Fruit fly (Drosophila melanogaster) whole organism, embryonic: ENCODE results near the gene dock.
A peak's percentile ranks its signal among the peaks of the same experiment; 100 is the strongest.

Experiments used
- Awh ChIP-seq: fragments of 200-800 bp; sonication (Bioruptor generic); IDR thresholded peaks from 2 replicates; pipeline ENCODE4, ENCODE4 v1.3.6; 2022; ENCODE audit warnings: missing biosample characterization, missing genetic modification characterization
- CG10274 ChIP-seq: fragments of 200-800 bp; sonication (Bioruptor generic); optimal IDR thresholded peaks from 3 replicates; lab custom pipeline; 2017; ENCODE audit warnings: missing biosample characterization, mild to moderate bottlenecking, missing genetic modification characterization
- CG10366 ChIP-seq: fragments of 200-800 bp; sonication (Bioruptor generic); IDR thresholded peaks from 2 replicates; pipeline ENCODE4 v1.3.6; 2022; ENCODE audit warnings: missing biosample characterization, missing genetic modification characterization
- CG10543 ChIP-seq: fragments of 200-800 bp; sonication (Bioruptor generic); optimal IDR thresholded peaks from 3 replicates; lab custom pipeline; 2017; ENCODE audit warnings: missing biosample characterization, mild to moderate bottlenecking, missing genetic modification characterization, moderate library complexity
- CG13424 ChIP-seq: fragments of 200-800 bp; sonication (Bioruptor generic); optimal IDR thresholded peaks from 2 replicates; lab custom pipeline; 2019; ENCODE audit warnings: missing biosample characterization, mild to moderate bottlenecking, missing genetic modification characterization, moderate library complexity
- CG14710 ChIP-seq: fragments of 200-800 bp; sonication (Bioruptor generic); optimal IDR thresholded peaks from 3 replicates; lab custom pipeline; 2019; ENCODE audit warnings: missing biosample characterization, mild to moderate bottlenecking, missing genetic modification characterization, moderate library complexity
- CG16813 ChIP-seq: fragments of 200-800 bp; sonication (Bioruptor generic); IDR thresholded peaks from 3 replicates; pipeline ENCODE4 v1.3.6; 2022; ENCODE audit warnings: missing biosample characterization, missing genetic modification characterization; ENCODE audit not compliant: partially characterized antibody
- CG17802 ChIP-seq: fragments of 200-800 bp; sonication (Bioruptor generic); optimal IDR thresholded peaks from 2 replicates; lab custom pipeline; 2018; ENCODE audit warnings: missing biosample characterization, mild to moderate bottlenecking, missing genetic modification characterization, moderate library complexity
- CG18011 ChIP-seq: fragments of 200-800 bp; sonication (Bioruptor generic); optimal IDR thresholded peaks from 2 replicates; lab custom pipeline; 2017; ENCODE audit warnings: missing biosample characterization, missing genetic modification characterization, mild to moderate bottlenecking, moderate library complexity, missing genotype
- CG2712 ChIP-seq: fragments of 200-800 bp; optimal IDR thresholded peaks from 3 replicates; lab custom pipeline; 2019; ENCODE audit warnings: missing biosample characterization, mild to moderate bottlenecking, missing genetic modification characterization, moderate library complexity
- CG31224 ChIP-seq: fragments of 200-800 bp; sonication (Bioruptor generic); IDR thresholded peaks from 2 replicates; pipeline ENCODE4 v1.3.6; 2022; ENCODE audit warnings: missing biosample characterization, missing genetic modification characterization
- CG3281 ChIP-seq: fragments of 200-800 bp; sonication (Bioruptor generic); optimal IDR thresholded peaks from 3 replicates; lab custom pipeline; 2017; ENCODE audit warnings: missing biosample characterization, mild to moderate bottlenecking, missing genetic modification characterization
- CG42726 ChIP-seq: fragments of 200-800 bp; sonication (Bioruptor generic); IDR thresholded peaks from 2 replicates; pipeline ENCODE4 v1.3.6; 2022; ENCODE audit warnings: missing biosample characterization, missing genetic modification characterization; ENCODE audit not compliant: partially characterized antibody
- CG5180 ChIP-seq: fragments of 200-800 bp; sonication (Bioruptor generic); optimal IDR thresholded peaks from 3 replicates; lab custom pipeline; 2017; ENCODE audit warnings: missing biosample characterization, missing genetic modification characterization, mild to moderate bottlenecking, moderate library complexity, missing genetic modification reagents
- CG5953 ChIP-seq: fragments of 200-800 bp; sonication (Bioruptor generic); IDR thresholded peaks from 2 replicates; pipeline ENCODE4 v1.3.6; 2022; ENCODE audit warnings: missing biosample characterization, missing genetic modification characterization
- CG7357 ChIP-seq: fragments of 200-800 bp; sonication (Bioruptor generic); IDR thresholded peaks from 3 replicates; pipeline ENCODE4 v1.3.6; 2022; ENCODE audit warnings: missing biosample characterization, missing genetic modification characterization
- D19B ChIP-seq: fragments of 200-800 bp; sonication (Bioruptor generic); optimal IDR thresholded peaks from 2 replicates; lab custom pipeline; 2017; ENCODE audit warnings: missing biosample characterization, mild to moderate bottlenecking, missing genetic modification characterization
- Dbx ChIP-seq: fragments of 200-800 bp; sonication (Bioruptor generic); IDR thresholded peaks from 3 replicates; pipeline ENCODE4 v1.3.6; 2022; ENCODE audit warnings: missing biosample characterization, missing genetic modification characterization
- HHEX ChIP-seq: fragments of 200-800 bp; sonication (Bioruptor generic); optimal IDR thresholded peaks from 3 replicates; lab custom pipeline; 2017; ENCODE audit warnings: missing biosample characterization, mild to moderate bottlenecking, missing genetic modification characterization, missing genetic modification reagents
- Hmr ChIP-seq: fragments of 200-800 bp; sonication (Bioruptor generic); optimal IDR thresholded peaks from 3 replicates; lab custom pipeline; 2017; ENCODE audit warnings: mild to moderate bottlenecking, missing biosample characterization, missing genetic modification reagents, missing genetic modification characterization
- Hmx ChIP-seq: fragments of 200-800 bp; sonication (Bioruptor generic); optimal IDR thresholded peaks from 2 replicates; lab custom pipeline; 2016; ENCODE audit warnings: missing biosample characterization, missing genetic modification characterization
- Hr3 ChIP-seq: fragments of 200-800 bp; sonication (Bioruptor generic); optimal IDR thresholded peaks from 3 replicates; lab custom pipeline; 2016; ENCODE audit warnings: missing biosample characterization, missing genetic modification characterization
- MBD-R2 ChIP-seq: fragments of 200-800 bp; sonication (Bioruptor generic); IDR thresholded peaks from 2 replicates; pipeline ENCODE4 v1.3.6; 2022; ENCODE audit warnings: missing biosample characterization, missing genetic modification characterization
- Nf-YC ChIP-seq: fragments of 200-800 bp; optimal IDR thresholded peaks from 3 replicates; lab custom pipeline; 2019; ENCODE audit warnings: missing biosample characterization, mild to moderate bottlenecking, missing genetic modification characterization, moderate library complexity
- Ptx1 ChIP-seq: fragments of 200-800 bp; sonication (Bioruptor generic); IDR thresholded peaks from 2 replicates; pipeline ENCODE4 v1.3.6; 2022; ENCODE audit warnings: missing biosample characterization, missing genetic modification characterization
- Rfx ChIP-seq: fragments of 200-800 bp; sonication (Bioruptor generic); IDR thresholded peaks from 2 replicates; pipeline ENCODE4 v1.3.6; 2022; ENCODE audit warnings: missing biosample characterization, missing genetic modification characterization
- Rx ChIP-seq: fragments of 200-800 bp; sonication (Bioruptor generic); IDR thresholded peaks from 2 replicates; pipeline ENCODE4 v1.3.6; 2022; ENCODE audit warnings: missing biosample characterization, missing genetic modification characterization
- Tbp ChIP-seq: fragments of >200 bp; optimal IDR thresholded peaks from 2 replicates; lab custom pipeline; 2018; ENCODE audit warnings: missing biosample characterization, missing genetic modification characterization
- bsh ChIP-seq, 2 experiments: fragments of 200-800 bp; sonication (Bioruptor generic); optimal IDR thresholded peaks; 2 replicates each; lab custom pipeline; 2017 to 2018; ENCODE audit warnings: mild to moderate bottlenecking in 2 of 2, missing biosample characterization in 2 of 2, missing genetic modification characterization in 2 of 2, moderate library complexity in 1 of 2
- chn ChIP-seq: fragments of 200-800 bp; sonication (Bioruptor generic); optimal IDR thresholded peaks from 2 replicates; lab custom pipeline; 2016; ENCODE audit warnings: missing biosample characterization, missing genetic modification characterization
- disco-r ChIP-seq: fragments of 200-800 bp; sonication (Bioruptor generic); optimal IDR thresholded peaks from 2 replicates; lab custom pipeline; 2016; ENCODE audit warnings: missing biosample characterization, missing genetic modification characterization
- fu2 ChIP-seq: fragments of 200-800 bp; sonication (Bioruptor generic); optimal IDR thresholded peaks from 2 replicates; lab custom pipeline; 2016; ENCODE audit warnings: missing biosample characterization, missing genetic modification characterization
- gro ChIP-seq: fragments of 200-800 bp; sonication (Bioruptor generic); optimal IDR thresholded peaks from 2 replicates; lab custom pipeline; 2016; ENCODE audit warnings: missing biosample characterization, missing genetic modification characterization
- gt ChIP-seq: fragments of 200-800 bp; sonication (Bioruptor generic); IDR thresholded peaks from 2 replicates; pipeline ENCODE4 v1.3.6; 2022; ENCODE audit warnings: missing biosample characterization, missing genetic modification characterization
- hb ChIP-seq: fragments of 200-800 bp; sonication (Bioruptor generic); IDR thresholded peaks from 3 replicates; pipeline ENCODE4 v1.3.6; 2022; ENCODE audit warnings: missing biosample characterization, missing genetic modification characterization; ENCODE audit not compliant: partially characterized antibody
- hkb ChIP-seq, 2 experiments: fragments of 200-800 bp in 1 of 2; fragments of >200 bp in 1 of 2; sonication (Bioruptor generic) in 1 of 2; IDR thresholded peaks in 1 of 2; optimal IDR thresholded peaks in 1 of 2; 2 replicates each; pipeline versions ENCODE4 v1.3.6 to Lab custom; 2017 to 2022; ENCODE audit warnings: missing biosample characterization in 1 of 2, missing genetic modification characterization in 1 of 2
- lbe ChIP-seq: fragments of 200-800 bp; sonication (Bioruptor generic); optimal IDR thresholded peaks from 2 replicates; lab custom pipeline; 2016; ENCODE audit warnings: missing biosample characterization, mild to moderate bottlenecking, missing genetic modification characterization
- lilli ChIP-seq: fragments of 200-800 bp; sonication (Bioruptor generic); optimal IDR thresholded peaks from 3 replicates; lab custom pipeline; 2016; ENCODE audit warnings: missing biosample characterization, missing genetic modification characterization
- lola ChIP-seq, 3 experiments: fragments of >200 bp in 2 of 3; fragments of 200-800 bp in 1 of 3; sonication (Bioruptor generic) in 1 of 3; optimal IDR thresholded peaks; 2 replicates each; lab custom pipeline; 2017 to 2019; ENCODE audit warnings: missing biosample characterization in 3 of 3, missing genetic modification characterization in 3 of 3, mild to moderate bottlenecking in 1 of 3, moderate library complexity in 1 of 3
- mirr ChIP-seq: fragments of 200-800 bp; sonication (Bioruptor generic); optimal IDR thresholded peaks from 3 replicates; lab custom pipeline; 2018; ENCODE audit warnings: missing biosample characterization, mild to moderate bottlenecking, missing genetic modification characterization
- onecut ChIP-seq: fragments of 200-800 bp; sonication (Bioruptor generic); IDR thresholded peaks from 2 replicates; pipeline ENCODE4 v1.3.6; 2022; ENCODE audit warnings: missing biosample characterization, missing genetic modification characterization
- pfk ChIP-seq: fragments of 200-800 bp; sonication (Bioruptor generic); optimal IDR thresholded peaks from 2 replicates; lab custom pipeline; 2018; ENCODE audit warnings: missing biosample characterization, mild to moderate bottlenecking, missing genetic modification characterization, moderate library complexity
- ranshi ChIP-seq: fragments of 200-800 bp; sonication (Bioruptor generic); IDR thresholded peaks from 2 replicates; pipeline ENCODE4 v1.3.6; 2022; ENCODE audit warnings: missing biosample characterization, missing genetic modification characterization
- row ChIP-seq: fragments of 200-800 bp; sonication (Bioruptor generic); IDR thresholded peaks from 3 replicates; pipeline ENCODE4 v1.3.6; 2022; ENCODE audit warnings: missing biosample characterization, missing genetic modification characterization
- slbo ChIP-seq: fragments of 200-800 bp; sonication (Bioruptor generic); IDR thresholded peaks from 2 replicates; pipeline ENCODE4 v1.3.6; 2022; ENCODE audit warnings: missing biosample characterization, missing genetic modification characterization
- sr ChIP-seq: fragments of 200-800 bp; sonication (Bioruptor generic); IDR thresholded peaks from 3 replicates; pipeline ENCODE4 v1.3.6; 2022; ENCODE audit warnings: missing biosample characterization, missing genetic modification characterization
- toy ChIP-seq: fragments of 200-800 bp; sonication (Bioruptor generic); IDR thresholded peaks from 2 replicates; pipeline ENCODE4 v1.3.6; 2022; ENCODE audit warnings: missing biosample characterization, missing genetic modification characterization
- zen2 ChIP-seq: fragments of 200-800 bp; sonication (Bioruptor generic); IDR thresholded peaks from 3 replicates; pipeline ENCODE4 v1.3.6; 2022; ENCODE audit warnings: missing biosample characterization, missing genetic modification characterization; ENCODE audit not compliant: partially characterized antibody

The dock gene

dm6 chr2L:819315-820032 is 6.3 kb upstream of the dock start, which contains the start of the genes PGAP2 and Clp (continued):
- peak; percentile 9 for TF ChIP-seq gro
- TF ChIP-seq CG5953, result no peak
- peak; percentile 69 for TF ChIP-seq ranshi (GFP tag; lab: Robert Waterston, UW)
- peak; percentile 85 for TF ChIP-seq CG2712 (tag; lab: Kevin White, UChicago)
- TF ChIP-seq Hr3, result peak; percentile 76
- peak; percentile 11 for TF ChIP-seq fu2 (GFP tag; lab: Kevin White, UChicago)
- TF ChIP-seq CG7357 (GFP tag; lab: Robert Waterston, UW), result peak; percentile 59; the same call in 1 of the 3 replicates
- TF ChIP-seq MBD-R2, result peak; percentile 70
- TF ChIP-seq sr (GFP tag; lab: Robert Waterston, UW), result no peak
- no peak for TF ChIP-seq CG42726 (GFP tag; lab: Robert Waterston, UW)
- TF ChIP-seq Ptx1, result peak; percentile 89
- TF ChIP-seq CG13424 (tag; lab: Kevin White, UChicago), result peak; percentile 79
- TF ChIP-seq CG10274, result no peak
- TF ChIP-seq CG16813 (GFP tag; lab: Robert Waterston, UW), result peak; percentile 54
- TF ChIP-seq Dbx (GFP tag; lab: Robert Waterston, UW), result peak; percentile 72; the same call in 2 of the 3 replicates
- TF ChIP-seq CG10366 (GFP tag; lab: Robert Waterston, UW), result peak; percentile 71
- no peak for TF ChIP-seq Awh (GFP tag; lab: Robert Waterston, UW)
- TF ChIP-seq Rx (GFP tag; lab: Robert Waterston, UW), result peak; percentile 52; the same call in 1 of the 2 replicates
- peak; percentile 43 for TF ChIP-seq Tbp (GFP tag; lab: Kevin White, UChicago)
- TF ChIP-seq onecut (GFP tag; lab: Robert Waterston, UW), result no peak; the same call in 1 of the 2 replicates
- peak in 1 of 2 experiments; percentile 72 for TF ChIP-seq bsh (GFP tag; optimal IDR thresholded peaks at IDR 0.05; lab: Kevin White, UChicago)
- TF ChIP-seq Hmx (GFP tag; lab: Kevin White, UChicago), result no peak
- peak; percentile 94 for TF ChIP-seq row (GFP tag; lab: Robert Waterston, UW)
- TF ChIP-seq CG31224 (GFP tag; lab: Robert Waterston, UW), result peak; percentile 67
- TF ChIP-seq CG3281 (GFP tag; lab: Kevin White, UChicago), result peak; percentile 56
- 0 out of 3 replicates have a peak, but pooled peaks have one; percentile 68 for TF ChIP-seq hb (GFP tag; lab: Robert Waterston, UW)
- TF ChIP-seq CG14710 (tag; lab: Kevin White, UChicago), result peak; percentile 84
- peak; percentile 82 for TF ChIP-seq lilli (GFP tag; lab: Kevin White, UChicago)
- peak; percentile 51 for TF ChIP-seq chn
- TF ChIP-seq CG10543 (GFP tag; lab: Kevin White, UChicago), result peak; percentile 52
- peak in 1 of 3 experiments; percentile 80 for TF ChIP-seq lola (GFP tag; optimal IDR thresholded peaks at IDR 0.05; lab: Kevin White, UChicago)
- peak; percentile 89 for TF ChIP-seq slbo (GFP tag; lab: Robert Waterston, UW)
- no peak for TF ChIP-seq disco-r (GFP tag; lab: Kevin White, UChicago)
- no peak for TF ChIP-seq gt (GFP tag; lab: Robert Waterston, UW)
- peak; percentile 22 for TF ChIP-seq mirr (GFP tag; lab: Kevin White, UChicago)
- peak; percentile 7; the same call in 1 of the 2 replicates for TF ChIP-seq toy
- TF ChIP-seq D19B, result peak; percentile 49
- peak; percentile 64 for TF ChIP-seq Nf-YC (tag; lab: Kevin White, UChicago)
- TF ChIP-seq zen2 (GFP tag; lab: Robert Waterston, UW), result no peak
- TF ChIP-seq pfk (GFP tag; lab: Kevin White, UChicago), result no peak
- no peak for TF ChIP-seq hkb (optimal IDR thresholded peaks at IDR 0.05; lab: Kevin White, UChicago)
- peak; percentile 58; the same call in 1 of the 2 replicates for TF ChIP-seq hkb (GFP tag; IDR thresholded peaks at IDR 0.05; lab: Robert Waterston, UW)
- peak; percentile 9 for TF ChIP-seq CG18011 (GFP tag; lab: Kevin White, UChicago)
- TF ChIP-seq HHEX (GFP tag; lab: Kevin White, UChicago), result peak; percentile 6
- TF ChIP-seq CG17802 (tag; lab: Kevin White, UChicago), result peak; percentile 24
- TF ChIP-seq Rfx (GFP tag; lab: Robert Waterston, UW), result peak; percentile 84
- peak; percentile 64 for TF ChIP-seq Hmr (GFP tag; lab: Kevin White, UChicago)
- TF ChIP-seq lbe (GFP tag; lab: Kevin White, UChicago), result peak; percentile 41
- TF ChIP-seq CG5180 (GFP tag; lab: Kevin White, UChicago), result peak; percentile 46
